Worm (Caenorhabditis elegans) whole organism, mixed stage, embryonic: ENCODE measurements around the gene clec-57.

ENCODE experiments used
- ceh-43 ChIP-seq: fragments of 200-800 bp; sonication (Bioruptor generic); optimal IDR thresholded peaks from 2 replicates; lab custom pipeline; 2018; ENCODE audit warnings: mild to moderate bottlenecking, missing genetic modification characterization, moderate library complexity, missing compliant biosample characterization
- elt-1 ChIP-seq: sonication (generic microtip); optimal IDR thresholded peaks from 2 replicates; lab custom pipeline; 2017; ENCODE audit warnings: missing genetic modification characterization, mild to moderate bottlenecking, missing compliant biosample characterization, antibody characterized with exemption, moderate library complexity, borderline replicate concordance; ENCODE audit not compliant: insufficient read depth
- lin-13 ChIP-seq: fragments of 150-350 bp; optimal IDR thresholded peaks from 2 replicates; lab custom pipeline; 2014; ENCODE audit warnings: missing biosample characterization, missing genetic modification characterization
- nhr-12 ChIP-seq: fragments of 150-350 bp; optimal IDR thresholded peaks from 2 replicates; lab custom pipeline; 2014; ENCODE audit warnings: missing biosample characterization, missing genetic modification characterization
- pha-4 ChIP-seq: fragments of 150-350 bp; optimal IDR thresholded peaks from 2 replicates; lab custom pipeline; 2018; ENCODE audit warnings: missing biosample characterization, missing genetic modification reagents, missing genetic modification characterization
- snpc-4 ChIP-seq: fragments of 150-350 bp; optimal IDR thresholded peaks from 2 replicates; lab custom pipeline; 2014; ENCODE audit warnings: missing biosample characterization, missing genetic modification characterization
- unc-120 ChIP-seq: sonication (generic microtip); optimal IDR thresholded peaks from 2 replicates; lab custom pipeline; 2017; ENCODE audit warnings: missing genetic modification characterization, missing compliant biosample characterization; ENCODE audit not compliant: poor library complexity, severe bottlenecking
- ztf-11 ChIP-seq: fragments of 150-350 bp; optimal IDR thresholded peaks from 2 replicates; lab custom pipeline; 2014; ENCODE audit warnings: missing biosample characterization, missing genetic modification characterization

DNA sequence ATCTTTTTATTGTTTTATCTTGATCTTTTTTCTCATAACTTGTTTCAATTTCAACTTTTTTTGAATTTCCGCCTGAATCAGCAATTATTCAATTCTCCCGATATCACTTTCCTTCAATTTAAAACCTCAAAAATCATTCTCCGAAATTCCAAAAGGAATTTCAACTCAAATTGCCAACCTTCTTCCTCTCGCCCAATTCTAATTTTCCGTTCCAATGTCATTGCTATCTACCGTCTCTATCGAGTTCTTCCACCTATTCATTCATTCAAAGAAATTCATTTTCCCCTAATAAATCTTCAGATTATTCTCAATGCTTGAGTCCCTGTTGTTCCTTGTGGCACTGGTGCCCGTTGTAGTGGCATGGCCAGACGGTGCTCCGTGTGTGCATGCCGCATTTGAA, 28.2 kb upstream of the clec-57 start, which contains the start of gene F23B12.4:
- TF ChIP-seq ztf-11 (tag; lab: Kevin White, UChicago) (no peak), pha-4 (tag; lab: Kevin White, UChicago) (no peak), ceh-43 (GFP tag; lab: Kevin White, UChicago) (no peak), snpc-4 (tag; lab: Kevin White, UChicago) (no peak), elt-1 (tag; lab: Kevin White, UChicago) (no peak), lin-13 (tag; lab: Kevin White, UChicago) (no peak), nhr-12 (tag; lab: Kevin White, UChicago) (no peak), unc-120 (tag; lab: Kevin White, UChicago) (no peak)
